Worm (Caenorhabditis elegans): ENCODE results near the gene F53H8.3.

DNA sequence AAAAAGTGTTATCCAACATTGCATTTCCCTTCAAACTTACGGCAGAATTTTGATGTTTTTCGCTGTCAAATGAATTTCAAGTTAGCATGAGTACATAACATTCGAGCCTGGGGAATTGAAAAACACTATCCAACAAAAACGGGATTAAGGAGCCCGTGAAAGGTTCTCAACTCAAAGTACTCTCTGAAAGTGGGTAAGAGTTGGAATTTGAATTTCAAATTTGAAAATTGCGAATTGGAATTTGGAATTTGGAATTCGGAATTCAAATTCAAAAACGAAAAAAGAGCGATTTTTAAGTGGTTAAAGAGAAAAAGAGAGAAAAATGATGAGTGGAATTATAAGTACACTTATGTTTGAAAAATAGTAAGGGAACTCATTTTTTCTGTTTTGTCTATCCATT, 52.9 kb downstream of the F53H8.3 start, which contains the start of the genes C09E10.3 and dgk-1:
- TF ChIP-seq ceh-32 (tag; optimal IDR thresholded peaks at IDR 0.05; ENCODE audit: poor library complexity) (no peak), nhr-48 (tag; optimal IDR thresholded peaks at IDR 0.05) (no peak)

All from whole organism, L4 larva.